Fruit fly (Drosophila melanogaster) whole organism, embryonic: ENCODE results near the gene MED14.

Experiments used
- CG10462 ChIP-seq: fragments of 200-800 bp; sonication (Bioruptor generic); optimal IDR thresholded peaks from 2 replicates; lab custom pipeline; 2016; ENCODE audit warnings: missing biosample characterization, missing genetic modification characterization
- CG11695 ChIP-seq: fragments of 200-800 bp; sonication (Bioruptor generic); IDR thresholded peaks from 3 replicates; pipeline ENCODE4 v1.3.6; 2022; ENCODE audit warnings: missing biosample characterization, missing genetic modification characterization
- CG12071 ChIP-seq: fragments of 200-800 bp; sonication (Bioruptor generic); optimal IDR thresholded peaks from 3 replicates; lab custom pipeline; 2018; ENCODE audit warnings: missing biosample characterization, mild to moderate bottlenecking, missing genetic modification characterization
- CG12769 ChIP-seq: fragments of 200-800 bp; sonication (Bioruptor generic); optimal IDR thresholded peaks from 2 replicates; lab custom pipeline; 2019; ENCODE audit warnings: missing biosample characterization, mild to moderate bottlenecking, missing genetic modification characterization, moderate library complexity
- CG13894 ChIP-seq: fragments of 200-800 bp; sonication (Bioruptor generic); optimal IDR thresholded peaks from 3 replicates; lab custom pipeline; 2018; ENCODE audit warnings: missing biosample characterization, mild to moderate bottlenecking, missing genetic modification characterization, moderate library complexity
- CG14860 ChIP-seq: fragments of 200-800 bp; sonication (Bioruptor generic); IDR thresholded peaks from 3 replicates; pipeline ENCODE4 v1.3.6; 2022; ENCODE audit warnings: missing biosample characterization, missing genetic modification characterization; ENCODE audit not compliant: partially characterized antibody
- CG17802 ChIP-seq: fragments of 200-800 bp; sonication (Bioruptor generic); optimal IDR thresholded peaks from 2 replicates; lab custom pipeline; 2018; ENCODE audit warnings: missing biosample characterization, mild to moderate bottlenecking, missing genetic modification characterization, moderate library complexity
- CG18619 ChIP-seq: fragments of 200-800 bp; sonication (Bioruptor generic); optimal IDR thresholded peaks from 3 replicates; lab custom pipeline; 2017; ENCODE audit warnings: missing biosample characterization, mild to moderate bottlenecking, missing genetic modification characterization
- CG30431 ChIP-seq: fragments of 200-800 bp; sonication (Bioruptor generic); optimal IDR thresholded peaks from 2 replicates; lab custom pipeline; 2017; ENCODE audit warnings: missing biosample characterization, missing genetic modification characterization
- CG3163 ChIP-seq: fragments of 200-800 bp; sonication (Bioruptor generic); optimal IDR thresholded peaks from 3 replicates; lab custom pipeline; 2016; ENCODE audit warnings: missing biosample characterization, missing genetic modification characterization
- CG4360 ChIP-seq: fragments of 200-800 bp; sonication (Bioruptor generic); IDR thresholded peaks from 2 replicates; pipeline ENCODE4 v1.3.6; 2022; ENCODE audit warnings: missing biosample characterization, missing genetic modification characterization
- CG6175 ChIP-seq: fragments of 200-800 bp; sonication (Bioruptor generic); IDR thresholded peaks from 3 replicates; pipeline ENCODE4 v1.3.6; 2022; ENCODE audit warnings: missing biosample characterization, missing genetic modification characterization
- CG6791 ChIP-seq: fragments of 200-800 bp; sonication (Bioruptor generic); IDR thresholded peaks from 3 replicates; pipeline ENCODE4 v1.3.6; 2022; ENCODE audit warnings: missing biosample characterization, missing genetic modification characterization; ENCODE audit not compliant: partially characterized antibody
- CG7745 ChIP-seq: fragments of 200-800 bp; sonication (Bioruptor generic); optimal IDR thresholded peaks from 2 replicates; lab custom pipeline; 2018; ENCODE audit warnings: missing biosample characterization, mild to moderate bottlenecking, missing genetic modification characterization, moderate library complexity
- CG8388 ChIP-seq: fragments of 200-800 bp; sonication (Bioruptor generic); optimal IDR thresholded peaks from 2 replicates; lab custom pipeline; 2019; ENCODE audit warnings: missing biosample characterization, mild to moderate bottlenecking, missing genetic modification characterization, moderate library complexity
- Chrac-16 ChIP-seq: fragments of 200-800 bp; sonication (Bioruptor generic); optimal IDR thresholded peaks from 3 replicates; lab custom pipeline; 2016; ENCODE audit warnings: missing biosample characterization, missing genetic modification characterization
- Eip74EF ChIP-seq, 2 experiments: fragments of 200-800 bp in 1 of 2; fragments of >200 bp in 1 of 2; sonication (Bioruptor generic) in 1 of 2; optimal IDR thresholded peaks; 2 replicates each; lab custom pipeline; 2017 to 2019; ENCODE audit warnings: missing biosample characterization in 2 of 2, missing genetic modification characterization in 2 of 2, mild to moderate bottlenecking in 1 of 2, moderate library complexity in 1 of 2
- Ets65A ChIP-seq: fragments of 200-800 bp; sonication (Bioruptor generic); peaks from one replicate; lab custom pipeline; 2016; ENCODE audit warnings: missing biosample characterization, missing genetic modification characterization
- Mrtf ChIP-seq: fragments of 200-800 bp; sonication (Bioruptor generic); IDR thresholded peaks from 3 replicates; pipeline ENCODE4 v1.3.6; 2022; ENCODE audit warnings: missing biosample characterization, missing genetic modification characterization
- Nf-YB ChIP-seq: fragments of 200-800 bp; sonication (Bioruptor generic); optimal IDR thresholded peaks from 3 replicates; lab custom pipeline; 2019; ENCODE audit warnings: missing biosample characterization, mild to moderate bottlenecking, missing genetic modification characterization, moderate library complexity
- NfI ChIP-seq: fragments of 200-800 bp; sonication (Bioruptor generic); optimal IDR thresholded peaks from 3 replicates; lab custom pipeline; 2018; ENCODE audit warnings: missing biosample characterization, mild to moderate bottlenecking, missing genetic modification characterization, moderate library complexity
- Rfx ChIP-seq: fragments of 200-800 bp; sonication (Bioruptor generic); IDR thresholded peaks from 2 replicates; pipeline ENCODE4 v1.3.6; 2022; ENCODE audit warnings: missing biosample characterization, missing genetic modification characterization
- Side ChIP-seq: fragments of 200-800 bp; sonication (Bioruptor generic); optimal IDR thresholded peaks from 2 replicates; lab custom pipeline; 2016; ENCODE audit warnings: missing biosample characterization, missing genetic modification characterization
- Six4 ChIP-seq: fragments of 200-800 bp; sonication (Bioruptor generic); optimal IDR thresholded peaks from 2 replicates; lab custom pipeline; 2016; ENCODE audit warnings: missing biosample characterization, missing genetic modification characterization
- Sry-β ChIP-seq: fragments of 200-800 bp; sonication (Bioruptor generic); optimal IDR thresholded peaks from 2 replicates; lab custom pipeline; 2018; ENCODE audit warnings: missing biosample characterization, mild to moderate bottlenecking, missing genetic modification characterization, moderate library complexity
- chinmo ChIP-seq: fragments of 200-800 bp; sonication (Bioruptor generic); IDR thresholded peaks from 4 replicates; pipeline ENCODE4 v1.3.6; 2022; ENCODE audit warnings: missing biosample characterization, missing genetic modification characterization; ENCODE audit not compliant: partially characterized antibody
- chn ChIP-seq: fragments of 200-800 bp; sonication (Bioruptor generic); optimal IDR thresholded peaks from 2 replicates; lab custom pipeline; 2016; ENCODE audit warnings: missing biosample characterization, missing genetic modification characterization
- crc ChIP-seq: fragments of 200-800 bp; sonication (Bioruptor generic); optimal IDR thresholded peaks from 2 replicates; lab custom pipeline; 2016; ENCODE audit warnings: missing biosample characterization, missing genetic modification characterization
- dysf ChIP-seq: fragments of 200-800 bp; sonication (Bioruptor generic); IDR thresholded peaks from 3 replicates; pipeline ENCODE4 v1.3.6; 2022; ENCODE audit warnings: missing biosample characterization, missing genetic modification characterization
- esg ChIP-seq: fragments of 200-800 bp; sonication (Bioruptor generic); conservative IDR thresholded peaks from 2 replicates; pipeline ENCODE4 v1.3.6; 2022; ENCODE audit warnings: missing biosample characterization, missing genetic modification characterization
- gem ChIP-seq: fragments of 200-800 bp; sonication (Bioruptor generic); optimal IDR thresholded peaks from 2 replicates; lab custom pipeline; 2019; ENCODE audit warnings: missing biosample characterization, mild to moderate bottlenecking, missing genetic modification characterization, moderate library complexity
- ind ChIP-seq: fragments of 200-800 bp; sonication (Bioruptor generic); optimal IDR thresholded peaks from 3 replicates; lab custom pipeline; 2016; ENCODE audit warnings: missing biosample characterization, missing genetic modification characterization
- jigr1 ChIP-seq: fragments of 200-800 bp; sonication (Bioruptor generic); IDR thresholded peaks from 3 replicates; pipeline ENCODE4 v1.3.6; 2022; ENCODE audit warnings: missing biosample characterization, missing genetic modification characterization
- mirr ChIP-seq: fragments of 200-800 bp; sonication (Bioruptor generic); optimal IDR thresholded peaks from 3 replicates; lab custom pipeline; 2018; ENCODE audit warnings: missing biosample characterization, mild to moderate bottlenecking, missing genetic modification characterization
- mld ChIP-seq: fragments of 200-800 bp; sonication (Bioruptor generic); IDR thresholded peaks from 3 replicates; pipeline ENCODE4 v1.3.6; 2022; ENCODE audit warnings: missing biosample characterization, missing genetic modification characterization; ENCODE audit not compliant: partially characterized antibody
- nmo ChIP-seq: fragments of 200-800 bp; sonication (Bioruptor generic); optimal IDR thresholded peaks from 2 replicates; lab custom pipeline; 2018; ENCODE audit warnings: missing biosample characterization, mild to moderate bottlenecking, missing genetic modification characterization, moderate library complexity
- onecut ChIP-seq: fragments of 200-800 bp; sonication (Bioruptor generic); IDR thresholded peaks from 2 replicates; pipeline ENCODE4 v1.3.6; 2022; ENCODE audit warnings: missing biosample characterization, missing genetic modification characterization
- sd ChIP-seq: fragments of 200-800 bp; sonication (Bioruptor generic); optimal IDR thresholded peaks from 3 replicates; lab custom pipeline; 2018; ENCODE audit warnings: missing biosample characterization, mild to moderate bottlenecking, missing genetic modification characterization, moderate library complexity
- sima ChIP-seq: fragments of 200-800 bp; sonication (Bioruptor generic); optimal IDR thresholded peaks from 2 replicates; lab custom pipeline; 2016; ENCODE audit warnings: missing biosample characterization, missing genetic modification characterization
- slou ChIP-seq: fragments of 200-800 bp; sonication (Bioruptor generic); optimal IDR thresholded peaks from 3 replicates; lab custom pipeline; 2016; ENCODE audit warnings: missing biosample characterization, missing genetic modification characterization
- sob ChIP-seq: fragments of 200-800 bp; sonication (Bioruptor generic); IDR thresholded peaks from 2 replicates; pipeline ENCODE4 v1.3.6; 2022; ENCODE audit warnings: missing biosample characterization, missing genetic modification characterization
- ttk ChIP-seq: fragments of 200-800 bp; sonication (Bioruptor generic); IDR thresholded peaks from 2 replicates; pipeline ENCODE4 v2.1.2; 2022; ENCODE audit warnings: missing biosample characterization, missing genetic modification characterization
- zf30C ChIP-seq: fragments of 200-800 bp; sonication (Bioruptor generic); optimal IDR thresholded peaks from 3 replicates; lab custom pipeline; 2018; ENCODE audit warnings: missing biosample characterization, mild to moderate bottlenecking, missing genetic modification characterization

Gene MED14

DNA sequence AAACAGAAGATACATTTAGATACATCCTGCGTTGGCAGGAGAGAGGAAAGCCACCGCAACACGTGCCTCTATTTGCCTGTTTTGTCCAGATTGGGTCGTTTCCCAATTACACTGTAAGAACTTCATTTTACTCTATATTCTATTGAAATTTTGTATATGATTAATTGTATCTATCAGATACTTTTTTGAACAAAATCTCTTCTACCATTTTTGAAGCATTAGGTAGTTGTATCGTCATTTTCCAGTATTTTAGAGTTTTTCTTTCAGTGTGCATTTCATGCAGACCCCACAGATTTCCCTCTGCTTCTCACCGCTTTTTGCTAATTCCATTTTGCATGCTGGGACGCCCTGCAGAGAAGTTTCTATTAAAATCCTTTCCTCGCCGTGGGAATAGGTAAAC is 38.5 kb upstream of the MED14 start (continued):
- peak; percentile 6 for TF ChIP-seq slou
- no peak for TF ChIP-seq CG30431 (GFP tag; lab: Kevin White, UChicago)
- TF ChIP-seq Chrac-16 (GFP tag; lab: Kevin White, UChicago) = peak; percentile 14
- no peak for TF ChIP-seq CG4360 (GFP tag; lab: Robert Waterston, UW)
- peak; percentile 74 for TF ChIP-seq gem
- TF ChIP-seq Six4 (GFP tag; lab: Kevin White, UChicago) = no peak
- no peak for TF ChIP-seq CG7745 (tag; lab: Kevin White, UChicago)
- TF ChIP-seq zf30C = peak; percentile 5
- TF ChIP-seq CG8388 (GFP tag; lab: Kevin White, UChicago) = no peak
- TF ChIP-seq Side = no peak
- peak; percentile 11 for TF ChIP-seq CG12071 (GFP tag; lab: Kevin White, UChicago)
- TF ChIP-seq Ets65A (GFP tag; lab: Kevin White, UChicago) = peak; percentile 19
- no peak for TF ChIP-seq CG10462 (GFP tag; lab: Kevin White, UChicago)
- TF ChIP-seq onecut (GFP tag; lab: Robert Waterston, UW) = peak; percentile 11; the same call in 1 of the 2 replicates
- TF ChIP-seq jigr1 (GFP tag; lab: Robert Waterston, UW) = no peak
- TF ChIP-seq Rfx (GFP tag; lab: Robert Waterston, UW) = peak; percentile 67
- peak; percentile 48; the same call in 1 of the 3 replicates for TF ChIP-seq CG11695 (GFP tag; lab: Robert Waterston, UW)
- TF ChIP-seq NfI (GFP tag; lab: Kevin White, UChicago) = peak; percentile 36
- no peak for TF ChIP-seq CG17802 (tag; lab: Kevin White, UChicago)
- TF ChIP-seq nmo (GFP tag; lab: Kevin White, UChicago) = peak; percentile 42
- TF ChIP-seq crc (GFP tag; lab: Kevin White, UChicago) = peak; percentile 4
- TF ChIP-seq esg (GFP tag; lab: Robert Waterston, UW) = no peak; the same call in 1 of the 2 replicates
- no peak for TF ChIP-seq CG14860 (GFP tag; lab: Robert Waterston, UW)
- peak; percentile 45; the same call in 1 of the 2 replicates for TF ChIP-seq ttk (GFP tag; lab: Robert Waterston, UW)
- no peak for TF ChIP-seq sima (GFP tag; lab: Kevin White, UChicago)
- TF ChIP-seq Nf-YB = no peak
- TF ChIP-seq CG3163 = no peak
- peak; percentile 76 for TF ChIP-seq dysf
- TF ChIP-seq Mrtf (GFP tag; lab: Robert Waterston, UW) = no peak
- TF ChIP-seq CG6791 (GFP tag; lab: Robert Waterston, UW) = no peak
- no peak for TF ChIP-seq mld (GFP tag; lab: Robert Waterston, UW)

- TF ChIP-seq CG18619 (GFP tag; lab: Kevin White, UChicago) = no peak
- peak; percentile 51 for TF ChIP-seq CG13894 (tag; lab: Kevin White, UChicago)
- TF ChIP-seq chn (GFP tag; lab: Kevin White, UChicago) = no peak
- TF ChIP-seq sob (GFP tag; lab: Robert Waterston, UW) = no peak
- TF ChIP-seq mirr (GFP tag; lab: Kevin White, UChicago) = peak; percentile 9
- TF ChIP-seq Sry-β (GFP tag; lab: Kevin White, UChicago) = no peak
- TF ChIP-seq ind (GFP tag; lab: Kevin White, UChicago) = no peak
- TF ChIP-seq sd (tag; lab: Kevin White, UChicago) = peak; percentile 47
- TF ChIP-seq chinmo (GFP tag; lab: Robert Waterston, UW) = peak; percentile 82; the same call in 1 of the 4 replicates
- TF ChIP-seq CG6175 = no peak
- TF ChIP-seq Eip74EF (GFP tag; optimal IDR thresholded peaks at IDR 0.05; lab: Kevin White, UChicago) = peak in 1 of 2 experiments; percentile 32
- TF ChIP-seq CG12769 (tag; lab: Kevin White, UChicago) = peak; percentile 17
Measured at dm6 chr3L:555326-555725, 37.7 kb upstream of the MED14 start.
